Worm (Caenorhabditis elegans) whole organism, L1 larva: Measurements from ENCODE around the gene flp-5.

ENCODE experiments used
- C16A3.4 ChIP-seq: fragments of 150-350 bp; optimal IDR thresholded peaks from 2 replicates; lab custom pipeline; 2014; ENCODE audit warnings: missing biosample characterization, missing genetic modification characterization
- C34B4.2 ChIP-seq: sonication (generic microtip); optimal IDR thresholded peaks from 2 replicates; lab custom pipeline; 2017; ENCODE audit warnings: mild to moderate bottlenecking, missing genetic modification characterization, missing compliant biosample characterization
- aha-1 ChIP-seq: fragments of 150-350 bp; optimal IDR thresholded peaks from 2 replicates; lab custom pipeline; 2014; ENCODE audit warnings: missing biosample characterization, missing genetic modification characterization
- blmp-1 ChIP-seq: fragments of 150-350 bp; optimal IDR thresholded peaks from 2 replicates; lab custom pipeline; 2014; ENCODE audit warnings: missing biosample characterization, missing genetic modification characterization
- ceh-82 ChIP-seq, 3 experiments: fragments of 150-350 bp in 1 of 3; sonication (generic microtip) in 2 of 3; optimal IDR thresholded peaks; 2 replicates each; lab custom pipeline; 2014 to 2017; ENCODE audit warnings: missing biosample characterization in 3 of 3, missing genetic modification characterization in 3 of 3
- dpl-1 ChIP-seq, 3 experiments: fragments of 150-350 bp in 2 of 3; sonication (generic microtip) in 1 of 3; optimal IDR thresholded peaks; 2 replicates each; lab custom pipeline; 2014 to 2017; ENCODE audit warnings: missing biosample characterization in 3 of 3, missing genetic modification characterization in 3 of 3, missing genetic modification reagents in 3 of 3
- dsc-1 ChIP-seq: sonication (generic microtip); optimal IDR thresholded peaks from 2 replicates; lab custom pipeline; 2016; ENCODE audit warnings: mild to moderate bottlenecking, missing genetic modification characterization, missing compliant biosample characterization
- efl-1 ChIP-seq, 4 experiments: fragments of 150-350 bp; optimal IDR thresholded peaks in 3 of 4; peaks in 1 of 4; 1 replicate in 1 of 4; 2 replicates in 3 of 4; lab custom pipeline; 2014; ENCODE audit warnings: missing biosample characterization in 2 of 4, missing genetic modification characterization in 2 of 4, missing genetic modification reagents in 2 of 4
- efl-3 ChIP-seq: fragments of 200-800 bp; sonication (Bioruptor generic); optimal IDR thresholded peaks from 2 replicates; lab custom pipeline; 2018; ENCODE audit warnings: mild to moderate bottlenecking, missing genetic modification characterization, missing compliant biosample characterization
- fkh-4 ChIP-seq: sonication (generic microtip); optimal IDR thresholded peaks from 2 replicates; lab custom pipeline; 2016; ENCODE audit warnings: missing compliant biosample characterization, missing genetic modification characterization, borderline replicate concordance
- fkh-8 ChIP-seq: sonication (generic microtip); optimal IDR thresholded peaks from 2 replicates; lab custom pipeline; 2016; ENCODE audit warnings: mild to moderate bottlenecking, missing genetic modification characterization, missing compliant biosample characterization
- fos-1 ChIP-seq: fragments of 150-350 bp; optimal IDR thresholded peaks from 2 replicates; lab custom pipeline; 2014; ENCODE audit warnings: missing biosample characterization, missing genetic modification characterization
- isw-1 ChIP-seq: fragments of 200-800 bp; sonication (Bioruptor generic); IDR thresholded peaks from 2 replicates; pipeline ENCODE4 v1.3.6; 2022; ENCODE audit warnings: missing genetic modification characterization, missing compliant biosample characterization
- lin-13 ChIP-seq: fragments of 150-350 bp; optimal IDR thresholded peaks from 2 replicates; lab custom pipeline; 2014; ENCODE audit warnings: missing biosample characterization, missing genetic modification reagents, missing genetic modification characterization
- lin-14 ChIP-seq: fragments of 200-800 bp; sonication (Bioruptor generic); optimal IDR thresholded peaks from 2 replicates; lab custom pipeline; 2018; ENCODE audit warnings: mild to moderate bottlenecking, missing genetic modification characterization, moderate library complexity, missing compliant biosample characterization
- lin-35 ChIP-seq, 2 experiments: fragments of 150-350 bp; optimal IDR thresholded peaks; 2 replicates each; lab custom pipeline; 2014; ENCODE audit warnings: missing biosample characterization in 2 of 2, missing genetic modification characterization in 2 of 2, missing genetic modification reagents in 2 of 2
- lin-39 ChIP-seq: fragments of 150-350 bp; optimal IDR thresholded peaks from 2 replicates; lab custom pipeline; 2014; ENCODE audit warnings: missing biosample characterization, missing genetic modification reagents, missing genetic modification characterization
- lsy-2 ChIP-seq, 2 experiments: fragments of 150-350 bp; optimal IDR thresholded peaks; 2 replicates each; lab custom pipeline; 2014; ENCODE audit warnings: missing biosample characterization in 2 of 2, missing genetic modification characterization in 2 of 2
- mdl-1 ChIP-seq, 2 experiments: fragments of 150-350 bp; optimal IDR thresholded peaks; 2 replicates each; lab custom pipeline; 2014 to 2017; ENCODE audit warnings: missing biosample characterization in 2 of 2, missing genetic modification characterization in 2 of 2, inconsistent platforms in 1 of 2
- mep-1 ChIP-seq: fragments of 150-350 bp; optimal IDR thresholded peaks from 2 replicates; lab custom pipeline; 2014; ENCODE audit warnings: missing biosample characterization, missing genetic modification characterization
- nhr-19 ChIP-seq: fragments of 200-800 bp; sonication (Bioruptor generic); conservative IDR thresholded peaks from 2 replicates; pipeline ENCODE4 v1.3.6; 2022; ENCODE audit warnings: missing genetic modification characterization, missing compliant biosample characterization
- nhr-20 ChIP-seq: sonication (generic microtip); optimal IDR thresholded peaks from 2 replicates; lab custom pipeline; 2016; ENCODE audit warnings: mild to moderate bottlenecking, missing genetic modification characterization, missing compliant biosample characterization
- nhr-47 ChIP-seq: sonication (generic microtip); optimal IDR thresholded peaks from 2 replicates; lab custom pipeline; 2016; ENCODE audit warnings: mild to moderate bottlenecking, missing genetic modification characterization, moderate library complexity, missing compliant biosample characterization
- nhr-71 ChIP-seq: sonication (generic microtip); optimal IDR thresholded peaks from 2 replicates; lab custom pipeline; 2016; ENCODE audit warnings: mild to moderate bottlenecking, missing genetic modification characterization, moderate library complexity, missing compliant biosample characterization
- nhr-77 ChIP-seq: fragments of 150-350 bp; optimal IDR thresholded peaks from 2 replicates; lab custom pipeline; 2014; ENCODE audit warnings: missing biosample characterization, missing genetic modification characterization
- nhr-90 ChIP-seq: sonication (generic microtip); optimal IDR thresholded peaks from 2 replicates; lab custom pipeline; 2016; ENCODE audit warnings: mild to moderate bottlenecking, missing genetic modification characterization, missing compliant biosample characterization; ENCODE audit not compliant: poor library complexity
- pag-3 ChIP-seq: sonication (generic microtip); optimal IDR thresholded peaks from 2 replicates; lab custom pipeline; 2017; ENCODE audit warnings: missing genetic modification characterization, mild to moderate bottlenecking, missing compliant biosample characterization, antibody characterized with exemption, borderline replicate concordance; ENCODE audit not compliant: insufficient read depth
- rnt-1 ChIP-seq: sonication (generic microtip); optimal IDR thresholded peaks from 2 replicates; lab custom pipeline; 2016; ENCODE audit warnings: mild to moderate bottlenecking, missing genetic modification characterization, moderate library complexity, missing compliant biosample characterization
- snu-23 ChIP-seq: sonication (generic microtip); optimal IDR thresholded peaks from 2 replicates; lab custom pipeline; 2016; ENCODE audit warnings: missing genetic modification characterization, missing compliant biosample characterization
- sptf-1 ChIP-seq: fragments of 150-350 bp; optimal IDR thresholded peaks from 2 replicates; lab custom pipeline; 2014; ENCODE audit warnings: missing biosample characterization, missing genetic modification characterization
- swsn-7 ChIP-seq: sonication (generic microtip); optimal IDR thresholded peaks from 2 replicates; lab custom pipeline; 2016; ENCODE audit warnings: missing genetic modification characterization, missing compliant biosample characterization
- tbx-2 ChIP-seq: sonication (generic microtip); optimal IDR thresholded peaks from 2 replicates; lab custom pipeline; 2016; ENCODE audit warnings: missing genetic modification characterization, missing compliant biosample characterization
- tlp-1 ChIP-seq: fragments of 150-350 bp; optimal IDR thresholded peaks from 2 replicates; lab custom pipeline; 2014; ENCODE audit warnings: missing biosample characterization, missing genetic modification characterization
- unc-30 ChIP-seq: sonication (generic microtip); optimal IDR thresholded peaks from 2 replicates; lab custom pipeline; 2017; ENCODE audit warnings: missing biosample characterization, missing genetic modification characterization
- xbp-1 ChIP-seq: sonication (generic microtip); optimal IDR thresholded peaks from 2 replicates; lab custom pipeline; 2016; ENCODE audit warnings: missing genetic modification characterization, missing compliant biosample characterization
- zag-1 ChIP-seq: fragments of 150-350 bp; optimal IDR thresholded peaks from 2 replicates; lab custom pipeline; 2014; ENCODE audit warnings: missing biosample characterization, missing genetic modification characterization

The flp-5 gene

ce11 chrX:8550099-8550498 lies 22.0 kb downstream of the flp-5 start (continued):
- TF ChIP-seq nhr-90 (tag; lab: Kevin White, UChicago) (peak; percentile 58), fkh-4 (no peak), unc-30 (tag; lab: Kevin White, UChicago) (no peak), lin-35 (GFP tag; optimal IDR thresholded peaks at IDR 0.05; lab: Kevin White, UChicago) (peak; percentile 6 to 80), zag-1 (tag; lab: Kevin White, UChicago) (no peak), C34B4.2 (tag; lab: Kevin White, UChicago) (no peak), efl-1 (optimal IDR thresholded peaks at IDR 0.05; lab: Kevin White, UChicago) (peak; percentile 20 to 34), efl-1 (GFP tag; optimal IDR thresholded peaks at IDR 0.05 in 1 of 2; lab: Kevin White, UChicago) (no peak), ceh-82 (tag; optimal IDR thresholded peaks at IDR 0.05; lab: Kevin White, UChicago) (peak in 2 of 3 experiments; percentile 14 to 45), sptf-1 (tag; lab: Kevin White, UChicago) (no peak)

- TF ChIP-seq aha-1 (tag; lab: Kevin White, UChicago) = no peak
- peak; percentile 41 for TF ChIP-seq swsn-7 (tag; lab: Kevin White, UChicago)
- TF ChIP-seq lsy-2 (tag; optimal IDR thresholded peaks at IDR 0.05; lab: Kevin White, UChicago) = peak; percentile 31 to 55
- TF ChIP-seq efl-3 = no peak
- TF ChIP-seq nhr-47 (tag; lab: Kevin White, UChicago) = peak; percentile 44
- TF ChIP-seq tbx-2 (tag; lab: Kevin White, UChicago) = peak; percentile 32
- TF ChIP-seq nhr-19 = peak; percentile 33; the same call in 1 of the 2 replicates
- peak; percentile 26 to 41 for TF ChIP-seq lin-35 (GFP tag; optimal IDR thresholded peaks at IDR 0.05; lab: Kevin White, UChicago)
- peak; percentile 20 for TF ChIP-seq nhr-77
- TF ChIP-seq mep-1 (tag; lab: Kevin White, UChicago) = peak; percentile 44
- TF ChIP-seq lin-14 (GFP tag; lab: Kevin White, UChicago) = peak; percentile 72
- TF ChIP-seq nhr-71 (tag; lab: Kevin White, UChicago) = peak; percentile 66
- peak; percentile 59 for TF ChIP-seq rnt-1
- TF ChIP-seq dsc-1 (tag; lab: Kevin White, UChicago) = peak; percentile 37
- TF ChIP-seq snu-23 (GFP tag; lab: Kevin White, UChicago) = peak; percentile 56
- TF ChIP-seq lin-39 (tag; lab: Kevin White, UChicago) = no peak
- TF ChIP-seq tlp-1 (tag; lab: Kevin White, UChicago) = no peak
- no peak for TF ChIP-seq fos-1 (tag; lab: Kevin White, UChicago)
- TF ChIP-seq dpl-1 (GFP tag; optimal IDR thresholded peaks at IDR 0.05; lab: Kevin White, UChicago) = peak in 2 of 3 experiments; percentile 7 to 47
- TF ChIP-seq blmp-1 (tag; lab: Kevin White, UChicago) = peak; percentile 48
- TF ChIP-seq nhr-20 (tag; lab: Kevin White, UChicago) = peak; percentile 16
- TF ChIP-seq lin-13 (GFP tag; lab: Kevin White, UChicago) = peak; percentile 38
- TF ChIP-seq fkh-8 = peak; percentile 49
- TF ChIP-seq ceh-82 (tag; optimal IDR thresholded peaks at IDR 0.05; lab: Kevin White, UChicago) = peak in 2 of 3 experiments; percentile 38 to 84
- TF ChIP-seq xbp-1 (tag; lab: Kevin White, UChicago) = peak; percentile 46
- TF ChIP-seq isw-1 (GFP tag; lab: Robert Waterston, UW) = peak; percentile 28
- peak in 1 of 2 experiments; percentile 67 for TF ChIP-seq mdl-1 (tag; optimal IDR thresholded peaks at IDR 0.05; lab: Kevin White, UChicago)
- peak in 1 of 2 experiments; percentile 28 for TF ChIP-seq efl-1 (optimal IDR thresholded peaks at IDR 0.05; lab: Kevin White, UChicago)
- TF ChIP-seq efl-1 (GFP tag; optimal IDR thresholded peaks at IDR 0.05 in 1 of 2; lab: Kevin White, UChicago) = peak in 1 of 2 experiments; percentile 21
- TF ChIP-seq C16A3.4 = peak; percentile 57
- no peak for TF ChIP-seq pag-3 (tag; lab: Kevin White, UChicago)
Observed at ce11 chrX:8551687-8552327, 23.8 kb downstream of the flp-5 start, which contains the start of gene dhhc-14. TSS of gene dhhc-14 (plus strand) at chrX:8552277.

DNA sequence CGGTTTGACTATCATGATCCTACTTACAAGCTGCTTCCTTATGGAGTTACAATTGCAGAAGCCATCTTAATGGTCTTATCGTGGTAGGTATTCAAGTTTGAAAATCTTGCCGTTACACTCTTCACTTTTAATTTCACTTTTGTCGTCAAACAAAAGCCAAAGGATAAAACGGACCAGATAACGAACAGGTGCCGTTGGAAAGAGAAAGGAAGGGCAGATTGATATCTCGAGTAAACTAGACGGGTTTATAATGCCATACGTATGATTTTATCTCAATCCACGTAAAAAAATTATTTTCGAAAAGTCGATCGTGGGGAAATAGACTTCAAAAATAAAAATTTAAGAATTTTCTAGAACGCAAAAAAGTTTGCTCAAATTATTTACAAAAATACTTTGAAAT lies 26.0 kb downstream of the flp-5 start:
- TF ChIP-seq blmp-1 (tag; lab: Kevin White, UChicago) (peak; percentile 76), ceh-82 (tag; optimal IDR thresholded peaks at IDR 0.05; lab: Kevin White, UChicago) (no peak)
